Worm (Caenorhabditis elegans): ENCODE data around the gene R04E5.8.
A peak's percentile ranks its signal among the peaks of the same experiment; 100 is the strongest.

The R04E5.8 gene

ce11 chrX:8786687-8787086 is 19.2 kb downstream of the R04E5.8 start:
- no peak for TF ChIP-seq ceh-8 (GFP tag; optimal IDR thresholded peaks at IDR 0.05)
- TF ChIP-seq zip-4 (GFP tag; optimal IDR thresholded peaks at IDR 0.05): no peak
- TF ChIP-seq snpc-4 (tag; optimal IDR thresholded peaks at IDR 0.05): no peak
- peak; percentile 62 for TF ChIP-seq nhr-19 (GFP tag; conservative IDR thresholded peaks at IDR 0.05)
- no peak for TF ChIP-seq vab-15 (tag; optimal IDR thresholded peaks at IDR 0.05)
- TF ChIP-seq F16B12.6 (tag; optimal IDR thresholded peaks at IDR 0.05): no peak
- TF ChIP-seq hpl-2 (GFP tag; optimal IDR thresholded peaks at IDR 0.05): no peak
- no peak for TF ChIP-seq ceh-63 (GFP tag; optimal IDR thresholded peaks at IDR 0.05)
- no peak for TF ChIP-seq tlp-1 (tag; optimal IDR thresholded peaks at IDR 0.05)
- TF ChIP-seq jun-1 (tag; optimal IDR thresholded peaks at IDR 0.05): no peak
- no peak for TF ChIP-seq nhr-84 (tag; optimal IDR thresholded peaks at IDR 0.05)
- no peak for TF ChIP-seq lir-3 (tag; optimal IDR thresholded peaks at IDR 0.05; ENCODE audit: poor library complexity)
- TF ChIP-seq efl-3 (GFP tag; optimal IDR thresholded peaks at IDR 0.05): no peak
- no peak for TF ChIP-seq C34B4.2 (tag; optimal IDR thresholded peaks at IDR 0.05)
- TF ChIP-seq nhr-90 (tag; optimal IDR thresholded peaks at IDR 0.05; ENCODE audit: poor library complexity): no peak
- TF ChIP-seq grh-1 (GFP tag; IDR thresholded peaks at IDR 0.05): no peak
- TF ChIP-seq ceh-88 (GFP tag; IDR thresholded peaks at IDR 0.05): no peak
- TF ChIP-seq mep-1 (tag; optimal IDR thresholded peaks at IDR 0.05): no peak
- TF ChIP-seq fkh-10 (GFP tag; optimal IDR thresholded peaks at IDR 0.05): no peak
- no peak for TF ChIP-seq nhr-28 (tag; optimal IDR thresholded peaks at IDR 0.05)
- no peak for TF ChIP-seq efl-1 (optimal IDR thresholded peaks at IDR 0.05)
- no peak for TF ChIP-seq efl-1 (GFP tag; optimal IDR thresholded peaks at IDR 0.05 in 1 of 2)
- TF ChIP-seq alr-1 (tag; optimal IDR thresholded peaks at IDR 0.05; ENCODE audit: borderline replicate concordance): no peak
- no peak for TF ChIP-seq unc-86 (tag; optimal IDR thresholded peaks at IDR 0.05)
- no peak for TF ChIP-seq fkh-4 (tag; optimal IDR thresholded peaks at IDR 0.05; ENCODE audit: borderline replicate concordance)
- TF ChIP-seq pqm-1 (tag; optimal IDR thresholded peaks at IDR 0.05): no peak
- no peak for TF ChIP-seq isw-1 (GFP tag; IDR thresholded peaks at IDR 0.05)
- peak in 1 of 2 experiments; percentile 8 for TF ChIP-seq mdl-1 (tag; optimal IDR thresholded peaks at IDR 0.05)
- TF ChIP-seq nhr-47 (tag; optimal IDR thresholded peaks at IDR 0.05): no peak
- TF ChIP-seq fkh-8 (tag; optimal IDR thresholded peaks at IDR 0.05): no peak
- no peak for TF ChIP-seq mef-2 (tag; optimal IDR thresholded peaks at IDR 0.05)
- no peak for TF ChIP-seq C16A3.4 (tag; optimal IDR thresholded peaks at IDR 0.05)
- no peak for TF ChIP-seq unc-30 (tag; optimal IDR thresholded peaks at IDR 0.05)
- TF ChIP-seq dpl-1 (GFP tag; optimal IDR thresholded peaks at IDR 0.05): no peak
- no peak for TF ChIP-seq aly-2 (tag; optimal IDR thresholded peaks at IDR 0.05)
- no peak for TF ChIP-seq unc-98 (GFP tag; IDR thresholded peaks at IDR 0.05)
- no peak for TF ChIP-seq elt-2 (tag; optimal IDR thresholded peaks at IDR 0.05)
- no peak for TF ChIP-seq ceh-82 (tag; optimal IDR thresholded peaks at IDR 0.05)
- peak in 1 of 2 experiments; percentile 17 for TF ChIP-seq lsy-2 (tag; optimal IDR thresholded peaks at IDR 0.05)
- TF ChIP-seq rnt-1 (tag; optimal IDR thresholded peaks at IDR 0.05): peak; percentile 80
- TF ChIP-seq irx-1 (tag; optimal IDR thresholded peaks at IDR 0.05): no peak
- no peak for TF ChIP-seq egl-27 (tag; optimal IDR thresholded peaks at IDR 0.05)
- TF ChIP-seq hlh-17 (GFP tag; optimal IDR thresholded peaks at IDR 0.05; ENCODE audit: borderline replicate concordance): no peak
- TF ChIP-seq unc-62 (GFP tag; optimal IDR thresholded peaks at IDR 0.05): no peak
- TF ChIP-seq swsn-7 (tag; optimal IDR thresholded peaks at IDR 0.05): no peak
- TF ChIP-seq nhr-76 (tag; optimal IDR thresholded peaks at IDR 0.05): no peak
- no peak for TF ChIP-seq pax-3 (tag; optimal IDR thresholded peaks at IDR 0.05)
- no peak for TF ChIP-seq dsc-1 (tag; optimal IDR thresholded peaks at IDR 0.05)
- no peak for TF ChIP-seq skn-1 (tag; optimal IDR thresholded peaks at IDR 0.05)
- TF ChIP-seq snu-23 (GFP tag; optimal IDR thresholded peaks at IDR 0.05): peak; percentile 19
- TF ChIP-seq nhr-77 (tag; optimal IDR thresholded peaks at IDR 0.05): no peak
- no peak for TF ChIP-seq zag-1 (tag; optimal IDR thresholded peaks at IDR 0.05)
- TF ChIP-seq nhr-11 (tag; optimal IDR thresholded peaks at IDR 0.05): no peak
- no peak for TF ChIP-seq sox-4 (tag; optimal IDR thresholded peaks at IDR 0.05)
